Fruit fly (Drosophila melanogaster): ENCODE results near the gene CG7886.

Gene CG7886

dm6 chr3R:14654976-14655896 lies 12.9 kb upstream of the CG7886 start (continued):
- TF ChIP-seq CG12659 (GFP tag; optimal IDR thresholded peaks at IDR 0.05), result peak; percentile 96
- no peak; the same call in 1 of the 2 replicates for TF ChIP-seq ro (GFP tag; IDR thresholded peaks at IDR 0.05)
- TF ChIP-seq CG2712 (tag; optimal IDR thresholded peaks at IDR 0.05), result peak; percentile 93
- TF ChIP-seq CG11456 (GFP tag; IDR thresholded peaks at IDR 0.05), result peak; percentile 91
- no peak; the same call in 1 of the 2 replicates for TF ChIP-seq sna (GFP tag; IDR thresholded peaks at IDR 0.05; ENCODE audit: partially characterized antibody)
- TF ChIP-seq Myb (GFP tag; optimal IDR thresholded peaks at IDR 0.05), result peak; percentile 81
- TF ChIP-seq Lhr (GFP tag; optimal IDR thresholded peaks at IDR 0.05), result peak; percentile 64
- peak; percentile 90 for TF ChIP-seq CG11723 (GFP tag; optimal IDR thresholded peaks at IDR 0.05)
- TF ChIP-seq Jarid2 (GFP tag; optimal IDR thresholded peaks at IDR 0.05), result peak; percentile 80
- no peak for TF ChIP-seq fru (optimal IDR thresholded peaks at IDR 0.05)
- peak; percentile 53 for TF ChIP-seq CG31388 (GFP tag; optimal IDR thresholded peaks at IDR 0.05)
- TF ChIP-seq HLHmδ (GFP tag; optimal IDR thresholded peaks at IDR 0.05), result peak; percentile 49
- peak; percentile 89 for TF ChIP-seq CG9609 (GFP tag; optimal IDR thresholded peaks at IDR 0.05)
- TF ChIP-seq CG3726 (GFP tag; IDR thresholded peaks at IDR 0.05), result peak; percentile 82; the same call in 1 of the 3 replicates
- peak; percentile 93 for TF ChIP-seq Xbp1 (GFP tag; optimal IDR thresholded peaks at IDR 0.05)
- TF ChIP-seq CG1233 (GFP tag; optimal IDR thresholded peaks at IDR 0.05), result peak; percentile 92
- TF ChIP-seq CG16863 (GFP tag; optimal IDR thresholded peaks at IDR 0.05), result peak; percentile 92
- peak; percentile 95 for TF ChIP-seq CG8924 (tag; optimal IDR thresholded peaks at IDR 0.05)
- peak; percentile 91 for TF ChIP-seq Mrtf (GFP tag; IDR thresholded peaks at IDR 0.05)
- TF ChIP-seq so (GFP tag; IDR thresholded peaks at IDR 0.05), result peak; percentile 94
- TF ChIP-seq fd64A (GFP tag; optimal IDR thresholded peaks at IDR 0.05), result peak; percentile 86
- peak; percentile 97 for TF ChIP-seq lab (GFP tag; optimal IDR thresholded peaks at IDR 0.05)
- TF ChIP-seq lov (optimal IDR thresholded peaks at IDR 0.05), result no peak
- TF ChIP-seq lov (GFP tag; IDR thresholded peaks at IDR 0.05), result peak; percentile 87
- peak in 1 of 2 experiments; percentile 50 for TF ChIP-seq crp (GFP tag; optimal IDR thresholded peaks at IDR 0.05)
- TF ChIP-seq CG4707 (GFP tag; optimal IDR thresholded peaks at IDR 0.05), result peak; percentile 83
- TF ChIP-seq Opbp (GFP tag; IDR thresholded peaks at IDR 0.05; ENCODE audit: partially characterized antibody), result peak; percentile 74
- TF ChIP-seq CG10321 (GFP tag; IDR thresholded peaks at IDR 0.05), result peak; percentile 70
- peak; percentile 88 for TF ChIP-seq cato (GFP tag; optimal IDR thresholded peaks at IDR 0.05; ENCODE audit: borderline replicate concordance)
- TF ChIP-seq vnd (GFP tag; IDR thresholded peaks at IDR 0.05; ENCODE audit: partially characterized antibody), result no peak; the same call in 2 of the 3 replicates
- TF ChIP-seq CG7786 (GFP tag; optimal IDR thresholded peaks at IDR 0.05), result peak; percentile 90
- TF ChIP-seq bab2 (GFP tag; optimal IDR thresholded peaks at IDR 0.05), result peak; percentile 95
- TF ChIP-seq al (GFP tag; IDR thresholded peaks at IDR 0.05), result peak; percentile 86
- peak; percentile 95 for TF ChIP-seq CG11695 (GFP tag; IDR thresholded peaks at IDR 0.05)
- peak; percentile 91 for TF ChIP-seq Atf6 (GFP tag; IDR thresholded peaks at IDR 0.05)
- TF ChIP-seq da (GFP tag; optimal IDR thresholded peaks at IDR 0.05), result peak; percentile 88
- TF ChIP-seq H2.0 (GFP tag; IDR thresholded peaks at IDR 0.05), result peak; percentile 91
- peak; percentile 91 for TF ChIP-seq CG8388 (GFP tag; optimal IDR thresholded peaks at IDR 0.05)
- no peak for TF ChIP-seq Dp (GFP tag; optimal IDR thresholded peaks at IDR 0.05)
- TF ChIP-seq pho (GFP tag; optimal IDR thresholded peaks at IDR 0.05), result peak; percentile 90
- peak; percentile 88 for TF ChIP-seq sens-2 (GFP tag; IDR thresholded peaks at IDR 0.05)
- peak; percentile 23 for TF ChIP-seq CG3838 (GFP tag; optimal IDR thresholded peaks at IDR 0.05)
- peak; percentile 83 for TF ChIP-seq CG17802 (tag; optimal IDR thresholded peaks at IDR 0.05)
- peak; percentile 94 for TF ChIP-seq grau (tag; optimal IDR thresholded peaks at IDR 0.05)
- TF ChIP-seq Bdp1 (GFP tag; optimal IDR thresholded peaks at IDR 0.05), result peak; percentile 86
- peak; percentile 94 for TF ChIP-seq caup (GFP tag; optimal IDR thresholded peaks at IDR 0.05; ENCODE audit: severe bottlenecking)
- peak; percentile 89 for TF ChIP-seq jumu (GFP tag; optimal IDR thresholded peaks at IDR 0.05)
- TF ChIP-seq CG42726 (GFP tag; IDR thresholded peaks at IDR 0.05; ENCODE audit: partially characterized antibody), result no peak

All from whole organism, embryonic.